Worm (Caenorhabditis elegans) whole organism, young adult: Measurements from ENCODE around the gene Y41D4A.3.
A peak's percentile ranks its signal among the peaks of the same experiment; 100 is the strongest.

Experiments used
- B0261.1 ChIP-seq: sonication (generic microtip); optimal IDR thresholded peaks from 2 replicates; lab custom pipeline; 2016; ENCODE audit warnings: mild to moderate bottlenecking, missing genetic modification characterization, moderate library complexity, missing compliant biosample characterization
- B0336.3 ChIP-seq: fragments of 200-800 bp; sonication (Bioruptor generic); IDR thresholded peaks from 2 replicates; pipeline ENCODE4 v1.3.6; 2022; ENCODE audit warnings: missing genetic modification characterization, missing compliant biosample characterization
- D2030.7 ChIP-seq: fragments of 200-800 bp; sonication (Bioruptor generic); IDR thresholded peaks from 2 replicates; pipeline ENCODE4 v1.3.6; 2022; ENCODE audit warnings: missing genetic modification reagents, missing genetic modification characterization, missing compliant biosample characterization
- F23B12.7 ChIP-seq: sonication (generic microtip); optimal IDR thresholded peaks from 2 replicates; lab custom pipeline; 2017; ENCODE audit warnings: missing genetic modification characterization, mild to moderate bottlenecking, missing compliant biosample characterization, antibody characterized with exemption, moderate library complexity; ENCODE audit not compliant: insufficient read depth
- F33H1.4 ChIP-seq: fragments of 200-800 bp; sonication (Bioruptor generic); IDR thresholded peaks from 2 replicates; pipeline ENCODE4 v1.3.6; 2022; ENCODE audit warnings: missing genetic modification reagents, missing genetic modification characterization, missing compliant biosample characterization
- F49E8.2 ChIP-seq: sonication (generic microtip); optimal IDR thresholded peaks from 3 replicates; lab custom pipeline; 2017; ENCODE audit warnings: missing genetic modification characterization, mild to moderate bottlenecking, missing compliant biosample characterization, antibody characterized with exemption, moderate library complexity; ENCODE audit not compliant: insufficient read depth
- F52B5.7 ChIP-seq: sonication (generic microtip); optimal IDR thresholded peaks from 2 replicates; lab custom pipeline; 2016; ENCODE audit warnings: mild to moderate bottlenecking, missing genetic modification characterization, missing compliant biosample characterization
- F57A8.1 ChIP-seq: fragments of 200-800 bp; sonication (Bioruptor generic); optimal IDR thresholded peaks from 2 replicates; lab custom pipeline; 2018; ENCODE audit warnings: mild to moderate bottlenecking, missing genetic modification characterization, moderate library complexity, missing compliant biosample characterization
- T26A5.8 ChIP-seq: sonication (generic microtip); optimal IDR thresholded peaks from 2 replicates; lab custom pipeline; 2016; ENCODE audit warnings: missing genetic modification characterization, missing compliant biosample characterization
- Y53F4B.3 ChIP-seq: fragments of 200-800 bp; sonication (Bioruptor generic); IDR thresholded peaks from 2 replicates; pipeline ENCODE4 v1.3.6; 2022; ENCODE audit warnings: missing genetic modification reagents, missing genetic modification characterization, missing compliant biosample characterization
- Y53G8AR.9 ChIP-seq: fragments of 200-800 bp; sonication (Bioruptor generic); conservative IDR thresholded peaks from 2 replicates; pipeline ENCODE4 v1.3.6; 2022; ENCODE audit warnings: missing genetic modification reagents, missing genetic modification characterization, missing compliant biosample characterization
- Y79H2A.3 ChIP-seq: fragments of 200-800 bp; sonication (Bioruptor generic); conservative IDR thresholded peaks from 2 replicates; pipeline ENCODE4 v1.3.6; 2022; ENCODE audit warnings: missing genetic modification reagents, missing genetic modification characterization, missing compliant biosample characterization
- akir-1 ChIP-seq: fragments of 200-800 bp; sonication (Bioruptor generic); optimal IDR thresholded peaks from 2 replicates; lab custom pipeline; 2018; ENCODE audit warnings: mild to moderate bottlenecking, missing genetic modification characterization, moderate library complexity, missing compliant biosample characterization
- aptf-2 ChIP-seq: fragments of 200-800 bp; sonication (Bioruptor generic); conservative IDR thresholded peaks from 2 replicates; pipeline ENCODE4 v1.3.6; 2022; ENCODE audit warnings: missing genetic modification reagents, missing genetic modification characterization, missing compliant biosample characterization
- aptf-3 ChIP-seq: fragments of 200-800 bp; sonication (Bioruptor generic); IDR thresholded peaks from 2 replicates; pipeline ENCODE4 v1.3.6; 2022; ENCODE audit warnings: missing genetic modification characterization, missing compliant biosample characterization
- athp-1 ChIP-seq: sonication (generic microtip); optimal IDR thresholded peaks from 2 replicates; lab custom pipeline; 2017; ENCODE audit warnings: mild to moderate bottlenecking, missing genetic modification characterization, missing compliant biosample characterization
- attf-6 ChIP-seq: fragments of 200-800 bp; sonication (Bioruptor generic); IDR thresholded peaks from 2 replicates; pipeline ENCODE4 v1.3.6; 2022; ENCODE audit warnings: missing genetic modification reagents, missing genetic modification characterization, missing compliant biosample characterization
- ceh-91 ChIP-seq: fragments of 200-800 bp; sonication (Bioruptor generic); IDR thresholded peaks from 2 replicates; pipeline ENCODE4 v1.3.6; 2022; ENCODE audit warnings: missing genetic modification reagents, missing genetic modification characterization, missing compliant biosample characterization
- chd-7 ChIP-seq: sonication (generic microtip); optimal IDR thresholded peaks from 2 replicates; lab custom pipeline; 2016; ENCODE audit warnings: mild to moderate bottlenecking, missing genetic modification characterization, moderate library complexity, missing compliant biosample characterization
- dpl-1 ChIP-seq: fragments of 150-350 bp; optimal IDR thresholded peaks from 2 replicates; lab custom pipeline; 2014; ENCODE audit warnings: missing biosample characterization, missing genetic modification reagents, missing genetic modification characterization
- efl-1 ChIP-seq: fragments of 150-350 bp; optimal IDR thresholded peaks from 2 replicates; lab custom pipeline; 2014; ENCODE audit warnings: missing biosample characterization, missing genetic modification reagents, missing genetic modification characterization
- ets-4 ChIP-seq: fragments of 200-800 bp; sonication (Bioruptor generic); optimal IDR thresholded peaks from 2 replicates; lab custom pipeline; 2018; ENCODE audit warnings: mild to moderate bottlenecking, missing genetic modification characterization, missing compliant biosample characterization
- fkh-3 ChIP-seq: sonication (generic microtip); optimal IDR thresholded peaks from 2 replicates; lab custom pipeline; 2016; ENCODE audit warnings: mild to moderate bottlenecking, missing genetic modification characterization, missing compliant biosample characterization
- hmg-1.2 ChIP-seq: fragments of 200-800 bp; sonication (Bioruptor generic); IDR thresholded peaks from 2 replicates; pipeline ENCODE4 v1.3.6; 2022; ENCODE audit warnings: missing genetic modification reagents, missing genetic modification characterization, missing compliant biosample characterization
- hrde-1 ChIP-seq: sonication (generic microtip); optimal IDR thresholded peaks from 2 replicates; lab custom pipeline; 2016; ENCODE audit warnings: missing genetic modification characterization, mild to moderate bottlenecking, missing compliant biosample characterization, moderate library complexity, missing genotype, missing genetic modification reagents, borderline replicate concordance
- lin-26 ChIP-seq: fragments of 200-800 bp; sonication (Bioruptor generic); IDR thresholded peaks from 2 replicates; pipeline ENCODE4 v1.3.6; 2022; ENCODE audit warnings: missing genetic modification reagents, missing genetic modification characterization, missing compliant biosample characterization
- lin-35 ChIP-seq, 3 experiments: fragments of 150-350 bp in 2 of 3; sonication (generic microtip) in 1 of 3; optimal IDR thresholded peaks; 2 replicates each; lab custom pipeline; 2014 to 2018; ENCODE audit warnings: missing biosample characterization in 3 of 3, missing genetic modification characterization in 3 of 3, missing genetic modification reagents in 3 of 3
- lin-40 ChIP-seq: sonication (generic microtip); optimal IDR thresholded peaks from 2 replicates; lab custom pipeline; 2016; ENCODE audit warnings: missing genetic modification characterization, mild to moderate bottlenecking, missing compliant biosample characterization, missing genotype, missing genetic modification reagents
- lsl-1 ChIP-seq: fragments of 200-800 bp; sonication (Bioruptor generic); optimal IDR thresholded peaks from 2 replicates; lab custom pipeline; 2018; ENCODE audit warnings: mild to moderate bottlenecking, missing genetic modification characterization, moderate library complexity, missing compliant biosample characterization
- madf-3 ChIP-seq: fragments of 200-800 bp; sonication (Bioruptor generic); IDR thresholded peaks from 2 replicates; pipeline ENCODE4 v1.3.6; 2022; ENCODE audit warnings: missing genetic modification reagents, missing genetic modification characterization, missing compliant biosample characterization
- madf-6 ChIP-seq: fragments of 200-800 bp; sonication (Bioruptor generic); IDR thresholded peaks from 2 replicates; pipeline ENCODE4 v1.3.6; 2022; ENCODE audit warnings: missing genetic modification reagents, missing genetic modification characterization, missing compliant biosample characterization
- madf-8 ChIP-seq: fragments of 200-800 bp; sonication (Bioruptor generic); conservative IDR thresholded peaks from 2 replicates; pipeline ENCODE4 v1.3.6; 2022; ENCODE audit warnings: missing genetic modification reagents, missing genetic modification characterization, missing compliant biosample characterization
- mcd-1 ChIP-seq: fragments of 200-800 bp; sonication (Bioruptor generic); IDR thresholded peaks from 2 replicates; pipeline ENCODE4 v1.3.6; 2022; ENCODE audit warnings: missing genetic modification reagents, missing genetic modification characterization, missing compliant biosample characterization
- nhr-27 ChIP-seq: fragments of 200-800 bp; sonication (Bioruptor generic); optimal IDR thresholded peaks from 2 replicates; lab custom pipeline; 2018; ENCODE audit warnings: mild to moderate bottlenecking, missing genetic modification characterization, moderate library complexity, missing compliant biosample characterization
- pbrm-1 ChIP-seq: fragments of 200-800 bp; sonication (Bioruptor generic); IDR thresholded peaks from 2 replicates; pipeline ENCODE4 v1.3.6; 2022; ENCODE audit warnings: missing genetic modification reagents, missing genetic modification characterization, missing compliant biosample characterization
- pha-4 ChIP-seq: fragments of 150-350 bp; sonication (generic microtip); optimal IDR thresholded peaks from 2 replicates; lab custom pipeline; 2014; ENCODE audit warnings: missing biosample characterization, missing genetic modification reagents, missing genetic modification characterization
- rcor-1 ChIP-seq: fragments of 200-800 bp; sonication (Bioruptor generic); IDR thresholded peaks from 2 replicates; pipeline ENCODE4 v1.3.6; 2022; ENCODE audit warnings: missing genetic modification reagents, missing genetic modification characterization, missing compliant biosample characterization
- snpc-1.1 ChIP-seq: sonication (generic microtip); optimal IDR thresholded peaks from 2 replicates; lab custom pipeline; 2017; ENCODE audit warnings: missing genetic modification characterization, mild to moderate bottlenecking, missing compliant biosample characterization, antibody characterized with exemption, moderate library complexity, missing genotype, missing genetic modification reagents; ENCODE audit not compliant: insufficient read depth
- snpc-3.4 ChIP-seq: sonication (generic microtip); optimal IDR thresholded peaks from 2 replicates; lab custom pipeline; 2017; ENCODE audit warnings: missing genetic modification characterization, mild to moderate bottlenecking, missing compliant biosample characterization, antibody characterized with exemption, moderate library complexity, missing genotype, missing genetic modification reagents
- tbp1 ChIP-seq: fragments of 200-800 bp; sonication (Bioruptor generic); optimal IDR thresholded peaks from 2 replicates; lab custom pipeline; 2018; ENCODE audit warnings: mild to moderate bottlenecking, missing genetic modification characterization, missing compliant biosample characterization
- tlf-1 ChIP-seq: fragments of 200-800 bp; sonication (Bioruptor generic); optimal IDR thresholded peaks from 2 replicates; lab custom pipeline; 2018; ENCODE audit warnings: mild to moderate bottlenecking, missing genetic modification characterization, missing compliant biosample characterization
- unc-130 ChIP-seq: sonication (generic microtip); optimal IDR thresholded peaks from 2 replicates; lab custom pipeline; 2016; ENCODE audit warnings: missing genetic modification reagents, missing genetic modification characterization, missing compliant biosample characterization
- xnd-1 ChIP-seq: sonication (generic microtip); optimal IDR thresholded peaks from 2 replicates; lab custom pipeline; 2016; ENCODE audit warnings: missing genotype, missing genetic modification reagents, missing genetic modification characterization, missing compliant biosample characterization

The Y41D4A.3 gene

ce11 chrIV:1753481-1753880, at the start of gene Y41D4A.3:
Y41D4A.3 (plus strand) TSS chrIV:1753781.
- no peak for TF ChIP-seq hrde-1
- no peak for TF ChIP-seq fkh-3 (tag; lab: Kevin White, UChicago)
- no peak for TF ChIP-seq pha-4
- TF ChIP-seq, all 124 proteins: peak for 0

ce11 chrIV:1706996-1707395, 46.6 kb upstream of the Y41D4A.3 start, which contains the start of gene K08D12.4:
K08D12.4 (plus strand) TSS chrIV:1707296.
- TF ChIP-seq F57A8.1 (no peak), Y53F4B.3 (no peak), B0261.1 (tag; lab: Kevin White, UChicago) (no peak), madf-8 (no peak), T26A5.8 (tag; lab: Kevin White, UChicago) (no peak), dpl-1 (GFP tag; lab: Kevin White, UChicago) (no peak), ets-4 (GFP tag; lab: Kevin White, UChicago) (no peak), tlf-1 (GFP tag; lab: Kevin White, UChicago) (no peak), F49E8.2 (no peak)

- TF ChIP-seq D2030.7 (GFP tag; lab: Robert Waterston, UW) (peak; percentile 32; the same call in 1 of the 2 replicates), ceh-91 (GFP tag; lab: Robert Waterston, UW) (peak; percentile 46; the same call in 1 of the 2 replicates), F33H1.4 (GFP tag; lab: Robert Waterston, UW) (peak; percentile 77), madf-6 (peak; percentile 56), snpc-1.1 (tag; lab: Kevin White, UChicago) (no peak), xnd-1 (tag; lab: Kevin White, UChicago) (peak; percentile 51), lin-35 (GFP tag; optimal IDR thresholded peaks at IDR 0.05; lab: Kevin White, UChicago) (no peak), efl-1 (GFP tag; lab: Kevin White, UChicago) (peak; percentile 23), rcor-1 (GFP tag; lab: Robert Waterston, UW) (no peak), lsl-1 (GFP tag; lab: Kevin White, UChicago) (peak; percentile 92), mcd-1 (GFP tag; lab: Robert Waterston, UW) (no peak), madf-8 (peak; percentile 35; the same call in 1 of the 2 replicates)
These were observed 45.6 kb upstream of the Y41D4A.3 start for ce11 chrIV:1707960-1708359.

- TF ChIP-seq madf-3 (0 out of 2 replicates have a peak, but pooled peaks have one; percentile 5), B0261.1 (tag; lab: Kevin White, UChicago) (no peak), hrde-1 (peak; percentile 70), chd-7 (tag; lab: Kevin White, UChicago) (peak; percentile 35), nhr-27 (tag; lab: Kevin White, UChicago) (no peak), tbp1 (GFP tag; lab: Kevin White, UChicago) (peak; percentile 50), F52B5.7 (tag; lab: Kevin White, UChicago) (peak; percentile 52), unc-130 (GFP tag; lab: Kevin White, UChicago) (peak; percentile 20), Y53G8AR.9 (GFP tag; lab: Robert Waterston, UW) (0 out of 2 replicates have a peak, but pooled peaks have one; percentile 65), F23B12.7 (tag; lab: Kevin White, UChicago) (no peak), athp-1 (tag; lab: Kevin White, UChicago) (peak; percentile 60), F49E8.2 (peak; percentile 81), lin-26 (peak; percentile 64; the same call in 1 of the 2 replicates), xnd-1 (tag; lab: Kevin White, UChicago) (no peak), hmg-1.2 (GFP tag; lab: Robert Waterston, UW) (peak; percentile 40), akir-1 (GFP tag; lab: Kevin White, UChicago) (no peak), attf-6 (peak; percentile 51; the same call in 1 of the 2 replicates), aptf-2 (GFP tag; lab: Robert Waterston, UW) (no peak), Y79H2A.3 (peak; percentile 87), B0336.3 (GFP tag; lab: Robert Waterston, UW) (peak; percentile 87), aptf-3 (0 out of 2 replicates have a peak, but pooled peaks have one; percentile 16), snpc-3.4 (peak; percentile 15), lin-40 (peak; percentile 5), pbrm-1 (GFP tag; lab: Robert Waterston, UW) (0 out of 2 replicates have a peak, but pooled peaks have one; percentile 6)
These were observed 45.2 kb upstream of the Y41D4A.3 start for ce11 chrIV:1708426-1708826.
